Worm (Caenorhabditis elegans): Measurements from ENCODE around the gene F58G1.3.

The F58G1.3 gene

DNA sequence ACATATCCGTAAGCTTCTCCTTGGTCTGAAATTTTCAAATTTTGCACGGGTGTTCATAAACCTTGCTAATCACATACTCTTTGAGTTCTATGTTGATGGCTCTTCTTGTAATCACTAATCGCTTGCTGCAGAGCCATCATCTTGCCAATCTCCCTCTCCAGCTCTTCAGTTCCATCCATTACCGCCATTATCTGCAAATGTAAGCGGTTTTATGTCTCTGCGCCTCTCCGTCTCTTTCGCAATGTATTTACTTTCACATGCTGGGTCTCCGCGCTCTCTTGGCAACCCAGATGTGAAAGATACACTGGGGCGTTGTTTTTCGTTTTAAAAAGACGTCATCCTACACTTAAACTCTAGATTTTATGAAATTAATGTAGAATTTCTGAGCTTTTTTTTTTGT lies 25.2 kb upstream of the F58G1.3 start (continued):
- TF ChIP-seq ZK546.5 (tag; optimal IDR thresholded peaks at IDR 0.05) (no peak), blmp-1 (tag; optimal IDR thresholded peaks at IDR 0.05; ENCODE audit: insufficient read depth) (no peak), nhr-11 (tag; optimal IDR thresholded peaks at IDR 0.05) (no peak), ama-1 (optimal IDR thresholded peaks at IDR 0.05) (no peak), F13H6.1 (tag; optimal IDR thresholded peaks at IDR 0.05) (peak; percentile 3), nhr-77 (tag; optimal IDR thresholded peaks at IDR 0.05) (no peak), sem-4 (tag; optimal IDR thresholded peaks at IDR 0.05) (no peak), nhr-129 (tag; optimal IDR thresholded peaks at IDR 0.05) (peak; percentile 63)

DNA sequence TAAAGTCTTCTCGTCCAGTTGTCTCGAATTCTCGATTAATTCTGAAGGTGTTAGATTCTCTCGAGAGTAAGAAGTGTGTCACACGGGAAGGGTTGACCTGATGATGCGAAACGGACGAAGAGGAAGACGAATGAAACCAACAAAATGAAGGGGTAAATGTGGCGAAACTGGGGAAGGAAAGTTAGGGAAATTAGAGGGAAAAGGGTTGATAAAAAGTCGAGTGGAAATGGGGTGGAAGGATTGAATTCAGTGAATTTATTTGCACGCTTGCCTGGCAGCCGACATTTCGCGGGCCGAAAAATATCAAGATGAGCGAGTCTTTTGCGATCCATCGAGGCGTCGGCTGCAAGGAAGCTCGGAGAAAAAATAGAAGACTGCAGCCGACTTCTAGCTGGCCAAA lies 20.0 kb upstream of the F58G1.3 start, which contains the start of gene F58G1.7:
Gene F58G1.7, minus strand, starts transcription at position 101 of the 400 bp plus-strand sequence.
- TF ChIP-seq ZK546.5 (tag; optimal IDR thresholded peaks at IDR 0.05) = no peak
- no peak for TF ChIP-seq nhr-129 (tag; optimal IDR thresholded peaks at IDR 0.05)
- TF ChIP-seq ztf-4 (tag; optimal IDR thresholded peaks at IDR 0.05) = no peak
- TF ChIP-seq ztf-1 (GFP tag; conservative IDR thresholded peaks at IDR 0.05) = no peak
- no peak for TF ChIP-seq nhr-77 (tag; optimal IDR thresholded peaks at IDR 0.05)
- TF ChIP-seq unc-62 (GFP tag; optimal IDR thresholded peaks at IDR 0.05) = no peak
- no peak for TF ChIP-seq C34F6.9 (tag; optimal IDR thresholded peaks at IDR 0.05)
- TF ChIP-seq nhr-11 (tag; optimal IDR thresholded peaks at IDR 0.05) = no peak
- TF ChIP-seq fos-1 (tag; optimal IDR thresholded peaks at IDR 0.05) = no peak
- TF ChIP-seq skn-1 (tag; optimal IDR thresholded peaks at IDR 0.05) = no peak

DNA sequence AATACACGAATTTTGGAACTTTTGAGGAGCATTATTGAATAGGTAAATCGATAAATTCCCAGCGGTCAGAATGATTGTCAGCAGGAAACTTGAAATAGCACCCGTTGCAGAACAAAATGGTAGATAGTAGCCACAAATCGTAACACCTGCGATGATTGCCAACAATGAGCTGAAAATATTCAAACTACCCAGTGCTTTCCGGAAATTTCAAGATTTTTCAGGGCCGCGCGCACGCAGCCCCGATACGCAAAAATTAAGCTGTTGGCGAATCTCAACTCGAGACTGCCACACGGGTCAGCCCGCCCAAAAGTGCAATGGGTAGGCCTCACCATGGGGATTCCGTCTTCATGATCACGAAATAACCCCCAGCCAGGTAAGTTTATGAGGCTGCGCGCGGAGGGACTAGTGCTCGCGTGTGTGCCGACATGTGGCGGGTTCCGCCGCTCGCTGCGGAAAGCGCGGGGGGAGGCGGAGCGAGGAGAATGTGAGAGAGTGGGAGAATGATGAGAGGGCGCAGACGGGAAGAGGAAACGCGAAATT lies 16.5 kb upstream of the F58G1.3 start:
- TF ChIP-seq nhr-25 (tag; optimal IDR thresholded peaks at IDR 0.05) = peak; percentile 89
- peak; percentile 85 for TF ChIP-seq egl-27 (tag; optimal IDR thresholded peaks at IDR 0.05)
- peak; percentile 87 to 91 for TF ChIP-seq mdl-1 (tag; optimal IDR thresholded peaks at IDR 0.05)
- no peak for TF ChIP-seq ztf-11 (tag; optimal IDR thresholded peaks at IDR 0.05)
- peak; percentile 89 for TF ChIP-seq Y55F3AM.14 (GFP tag; optimal IDR thresholded peaks at IDR 0.05)
- TF ChIP-seq sma-9 (GFP tag; optimal IDR thresholded peaks at IDR 0.05) = peak; percentile 88
- TF ChIP-seq sma-9 (tag; optimal IDR thresholded peaks at IDR 0.05) = no peak
- no peak for TF ChIP-seq peb-1 (tag; optimal IDR thresholded peaks at IDR 0.05)
- TF ChIP-seq elt-1 (tag; optimal IDR thresholded peaks at IDR 0.05) = no peak
- TF ChIP-seq nhr-6 (tag; optimal IDR thresholded peaks at IDR 0.05) = peak; percentile 74
- TF ChIP-seq lsy-2 (tag; optimal IDR thresholded peaks at IDR 0.05) = peak; percentile 81 to 85
- peak; percentile 60 for TF ChIP-seq ceh-82 (tag; optimal IDR thresholded peaks at IDR 0.05)
- peak; percentile 100 for TF ChIP-seq ama-1 (optimal IDR thresholded peaks at IDR 0.05)
- peak; percentile 94 for TF ChIP-seq F13H6.1 (tag; optimal IDR thresholded peaks at IDR 0.05)
- peak; percentile 20 for TF ChIP-seq nhr-11 (tag; optimal IDR thresholded peaks at IDR 0.05)
- no peak for TF ChIP-seq unc-62 (GFP tag; optimal IDR thresholded peaks at IDR 0.05)
- TF ChIP-seq C34F6.9 (tag; optimal IDR thresholded peaks at IDR 0.05) = peak; percentile 59
- peak; percentile 63 for TF ChIP-seq nhr-77 (tag; optimal IDR thresholded peaks at IDR 0.05)
- TF ChIP-seq nhr-23 (tag; optimal IDR thresholded peaks at IDR 0.05) = no peak
- peak; percentile 97 for TF ChIP-seq sma-3 (GFP tag; optimal IDR thresholded peaks at IDR 0.05)
- no peak for TF ChIP-seq lin-39 (tag; optimal IDR thresholded peaks at IDR 0.05)
- no peak for TF ChIP-seq dmd-4 (tag; optimal IDR thresholded peaks at IDR 0.05)
- peak; percentile 78 for TF ChIP-seq zag-1 (tag; optimal IDR thresholded peaks at IDR 0.05)
- TF ChIP-seq ztf-1 (GFP tag; conservative IDR thresholded peaks at IDR 0.05) = no peak
- no peak for TF ChIP-seq elt-3 (tag; optimal IDR thresholded peaks at IDR 0.05)
- TF ChIP-seq lin-11 (tag; optimal IDR thresholded peaks at IDR 0.05) = peak; percentile 88
- peak; percentile 62 for TF ChIP-seq blmp-1 (tag; optimal IDR thresholded peaks at IDR 0.05; ENCODE audit: insufficient read depth)
- no peak for TF ChIP-seq unc-39 (tag; optimal IDR thresholded peaks at IDR 0.05)
- TF ChIP-seq alr-1 (tag; optimal IDR thresholded peaks at IDR 0.05) = no peak
- peak; percentile 24 for TF ChIP-seq R02D3.7 (tag; optimal IDR thresholded peaks at IDR 0.05)
- TF ChIP-seq nhr-10 (tag; optimal IDR thresholded peaks at IDR 0.05) = peak; percentile 84
- TF ChIP-seq nhr-129 (tag; optimal IDR thresholded peaks at IDR 0.05) = peak; percentile 87
- no peak for TF ChIP-seq nhr-12 (tag; optimal IDR thresholded peaks at IDR 0.05)
- TF ChIP-seq unc-55 (GFP tag; optimal IDR thresholded peaks at IDR 0.05) = peak; percentile 74
- TF ChIP-seq aly-2 (tag; optimal IDR thresholded peaks at IDR 0.05) = no peak
- peak; percentile 92 for TF ChIP-seq crh-2 (tag; optimal IDR thresholded peaks at IDR 0.05)
- peak; percentile 70 for TF ChIP-seq nhr-237 (tag; optimal IDR thresholded peaks at IDR 0.05)
- peak; percentile 34 for TF ChIP-seq ZK546.5 (tag; optimal IDR thresholded peaks at IDR 0.05)
- peak; percentile 95 for TF ChIP-seq nhr-21 (tag; optimal IDR thresholded peaks at IDR 0.05)
- TF ChIP-seq sem-4 (tag; optimal IDR thresholded peaks at IDR 0.05) = peak; percentile 79
- peak; percentile 36 for TF ChIP-seq mab-5 (tag; optimal IDR thresholded peaks at IDR 0.05)
- TF ChIP-seq skn-1 (tag; optimal IDR thresholded peaks at IDR 0.05) = peak; percentile 22
- no peak for TF ChIP-seq mbf-1 (tag; optimal IDR thresholded peaks at IDR 0.05)
- peak; percentile 98 for TF ChIP-seq ceh-16 (tag; optimal IDR thresholded peaks at IDR 0.05)
- TF ChIP-seq fos-1 (tag; optimal IDR thresholded peaks at IDR 0.05) = peak; percentile 70
- TF ChIP-seq gmeb-1 (tag; optimal IDR thresholded peaks at IDR 0.05) = peak; percentile 82
- peak; percentile 76 for TF ChIP-seq ztf-4 (tag; optimal IDR thresholded peaks at IDR 0.05)
- peak; percentile 99 for TF ChIP-seq snpc-4 (tag; optimal IDR thresholded peaks at IDR 0.05)

Data from whole organism, L2 larva.